Worm (Caenorhabditis elegans) whole organism, L3 larva: ENCODE data around the gene K08E4.2.
A peak's percentile ranks its signal among the peaks of the same experiment; 100 is the strongest.

Experiments
- R02D3.7 ChIP-seq: fragments of 150-350 bp; optimal IDR thresholded peaks from 2 replicates; lab custom pipeline; 2014; ENCODE audit warnings: missing biosample characterization, missing genetic modification characterization
- ZK546.5 ChIP-seq: sonication (generic microtip); optimal IDR thresholded peaks from 2 replicates; lab custom pipeline; 2017; ENCODE audit warnings: missing biosample characterization, missing genetic modification characterization
- aly-2 ChIP-seq: fragments of 150-350 bp; optimal IDR thresholded peaks from 2 replicates; lab custom pipeline; 2014; ENCODE audit warnings: missing biosample characterization, missing genetic modification characterization
- ama-1 ChIP-seq: fragments of 150-350 bp; optimal IDR thresholded peaks from 2 replicates; lab custom pipeline; 2018
- ceh-16 ChIP-seq: sonication (generic microtip); optimal IDR thresholded peaks from 2 replicates; lab custom pipeline; 2017; ENCODE audit warnings: missing biosample characterization, missing genetic modification characterization
- ceh-28 ChIP-seq: fragments of 150-350 bp; optimal IDR thresholded peaks from 2 replicates; lab custom pipeline; 2014; ENCODE audit warnings: missing biosample characterization, missing genetic modification reagents, missing genetic modification characterization
- ceh-82 ChIP-seq: fragments of 150-350 bp; optimal IDR thresholded peaks from 2 replicates; lab custom pipeline; 2014; ENCODE audit warnings: missing biosample characterization, missing genetic modification characterization
- ceh-9 ChIP-seq: sonication (generic microtip); optimal IDR thresholded peaks from 2 replicates; lab custom pipeline; 2018; ENCODE audit warnings: missing biosample characterization, missing genetic modification characterization
- daf-12 ChIP-seq: fragments of 150-350 bp; optimal IDR thresholded peaks from 2 replicates; lab custom pipeline; 2014; ENCODE audit warnings: missing biosample characterization, missing genetic modification reagents, missing genetic modification characterization
- egl-27 ChIP-seq: sonication (generic microtip); optimal IDR thresholded peaks from 4 replicates; lab custom pipeline; 2017; ENCODE audit warnings: missing biosample characterization, missing genetic modification reagents, missing genetic modification characterization
- egl-5 ChIP-seq: fragments of 150-350 bp; optimal IDR thresholded peaks from 2 replicates; lab custom pipeline; 2017; ENCODE audit warnings: missing biosample characterization, missing genetic modification reagents, missing genetic modification characterization, inconsistent platforms
- elt-1 ChIP-seq: fragments of 150-350 bp; optimal IDR thresholded peaks from 2 replicates; lab custom pipeline; 2014; ENCODE audit warnings: missing biosample characterization, missing genetic modification characterization
- elt-2 ChIP-seq: sonication (generic microtip); optimal IDR thresholded peaks from 2 replicates; lab custom pipeline; 2016; ENCODE audit warnings: missing genetic modification reagents, mild to moderate bottlenecking, missing genetic modification characterization, missing compliant biosample characterization
- elt-3 ChIP-seq, 3 experiments: fragments of 150-350 bp in 1 of 3; sonication (generic microtip) in 2 of 3; optimal IDR thresholded peaks; 2 replicates in 2 of 3; 4 replicates in 1 of 3; lab custom pipeline; 2014 to 2017; ENCODE audit warnings: missing biosample characterization in 3 of 3, missing genetic modification characterization in 3 of 3
- eor-1 ChIP-seq, 2 experiments: fragments of 150-350 bp; optimal IDR thresholded peaks; 2 replicates each; lab custom pipeline; 2014 to 2018; ENCODE audit warnings: missing biosample characterization in 2 of 2, missing genetic modification characterization in 2 of 2
- fkh-10 ChIP-seq: sonication (generic microtip); optimal IDR thresholded peaks from 2 replicates; lab custom pipeline; 2017; ENCODE audit warnings: missing biosample characterization, missing genetic modification reagents, missing genetic modification characterization
- fkh-2 ChIP-seq: fragments of 150-350 bp; optimal IDR thresholded peaks from 2 replicates; lab custom pipeline; 2014; ENCODE audit warnings: missing biosample characterization, missing genetic modification reagents, missing genetic modification characterization
- fos-1 ChIP-seq: fragments of 150-350 bp; optimal IDR thresholded peaks from 2 replicates; lab custom pipeline; 2014; ENCODE audit warnings: missing biosample characterization, missing genetic modification characterization
- hmg-11 ChIP-seq: sonication (generic microtip); optimal IDR thresholded peaks from 2 replicates; lab custom pipeline; 2016; ENCODE audit warnings: missing genetic modification characterization, missing compliant biosample characterization
- jun-1 ChIP-seq: fragments of 150-350 bp; optimal IDR thresholded peaks from 2 replicates; lab custom pipeline; 2014; ENCODE audit warnings: missing biosample characterization, missing genetic modification reagents, missing genetic modification characterization
- lin-15B ChIP-seq: fragments of 150-350 bp; optimal IDR thresholded peaks from 2 replicates; lab custom pipeline; 2014; ENCODE audit warnings: missing biosample characterization, missing genetic modification characterization
- lin-39 ChIP-seq: fragments of 150-350 bp; optimal IDR thresholded peaks from 2 replicates; lab custom pipeline; 2018; ENCODE audit warnings: missing biosample characterization, missing genetic modification reagents, missing genetic modification characterization
- lsy-12 ChIP-seq: sonication (generic microtip); optimal IDR thresholded peaks from 2 replicates; lab custom pipeline; 2016; ENCODE audit warnings: mild to moderate bottlenecking, missing genetic modification characterization, missing compliant biosample characterization
- mdl-1 ChIP-seq: fragments of 150-350 bp; optimal IDR thresholded peaks from 2 replicates; lab custom pipeline; 2014; ENCODE audit warnings: missing biosample characterization, missing genetic modification characterization
- mml-1 ChIP-seq: fragments of 150-350 bp; sonication (generic microtip); optimal IDR thresholded peaks from 3 replicates; lab custom pipeline; 2014; ENCODE audit warnings: missing biosample characterization, missing genetic modification characterization
- nfya-1 ChIP-seq: sonication (generic microtip); optimal IDR thresholded peaks from 2 replicates; lab custom pipeline; 2017; ENCODE audit warnings: missing genetic modification characterization, mild to moderate bottlenecking, missing compliant biosample characterization, antibody characterized with exemption, moderate library complexity; ENCODE audit not compliant: insufficient read depth
- nhr-11 ChIP-seq: fragments of 150-350 bp; optimal IDR thresholded peaks from 2 replicates; lab custom pipeline; 2014; ENCODE audit warnings: missing biosample characterization, missing genetic modification characterization
- nhr-12 ChIP-seq: fragments of 150-350 bp; optimal IDR thresholded peaks from 2 replicates; lab custom pipeline; 2014; ENCODE audit warnings: missing biosample characterization, missing genetic modification characterization
- nhr-23 ChIP-seq: fragments of 150-350 bp; optimal IDR thresholded peaks from 2 replicates; lab custom pipeline; 2014; ENCODE audit warnings: missing biosample characterization, missing genetic modification reagents, missing genetic modification characterization
- nhr-237 ChIP-seq: fragments of 150-350 bp; optimal IDR thresholded peaks from 2 replicates; lab custom pipeline; 2014; ENCODE audit warnings: missing biosample characterization, missing genetic modification characterization
- nhr-25 ChIP-seq: sonication (generic microtip); optimal IDR thresholded peaks from 2 replicates; lab custom pipeline; 2017; ENCODE audit warnings: missing biosample characterization, missing genetic modification characterization
- nhr-28 ChIP-seq: fragments of 150-350 bp; optimal IDR thresholded peaks from 2 replicates; lab custom pipeline; 2014; ENCODE audit warnings: missing biosample characterization, missing genetic modification characterization
- nhr-43 ChIP-seq: sonication (generic microtip); optimal IDR thresholded peaks from 2 replicates; lab custom pipeline; 2016; ENCODE audit warnings: mild to moderate bottlenecking, missing genetic modification characterization, missing compliant biosample characterization; ENCODE audit not compliant: poor library complexity, severe bottlenecking
- nhr-67 ChIP-seq: fragments of 150-350 bp; optimal IDR thresholded peaks from 2 replicates; lab custom pipeline; 2014; ENCODE audit warnings: missing biosample characterization, missing genetic modification characterization
- nhr-76 ChIP-seq: fragments of 150-350 bp; sonication (generic microtip); optimal IDR thresholded peaks from 5 replicates; lab custom pipeline; 2014; ENCODE audit warnings: missing biosample characterization, missing genetic modification characterization
- nhr-77 ChIP-seq: fragments of 150-350 bp; optimal IDR thresholded peaks from 2 replicates; lab custom pipeline; 2014; ENCODE audit warnings: missing biosample characterization, missing genetic modification characterization
- pha-4 ChIP-seq: fragments of 150-350 bp; optimal IDR thresholded peaks from 2 replicates; lab custom pipeline; 2014; ENCODE audit warnings: missing biosample characterization, missing genetic modification reagents, missing genetic modification characterization
- pqm-1 ChIP-seq: fragments of 150-350 bp; optimal IDR thresholded peaks from 2 replicates; lab custom pipeline; 2017; ENCODE audit warnings: missing biosample characterization, missing genetic modification characterization, inconsistent platforms
- sea-2 ChIP-seq: fragments of 150-350 bp; sonication (generic microtip); optimal IDR thresholded peaks from 4 replicates; lab custom pipeline; 2014; ENCODE audit warnings: missing biosample characterization, missing genetic modification reagents, missing genetic modification characterization
- skn-1 ChIP-seq: fragments of 150-350 bp; optimal IDR thresholded peaks from 2 replicates; lab custom pipeline; 2014; ENCODE audit warnings: missing biosample characterization, missing genetic modification characterization
- snpc-4 ChIP-seq: fragments of 150-350 bp; optimal IDR thresholded peaks from 2 replicates; lab custom pipeline; 2014; ENCODE audit warnings: missing biosample characterization, missing genetic modification characterization
- tbx-2 ChIP-seq: sonication (generic microtip); optimal IDR thresholded peaks from 2 replicates; lab custom pipeline; 2016; ENCODE audit warnings: mild to moderate bottlenecking, missing genetic modification characterization, missing compliant biosample characterization
- unc-39 ChIP-seq: sonication (generic microtip); optimal IDR thresholded peaks from 4 replicates; lab custom pipeline; 2017; ENCODE audit warnings: missing biosample characterization, missing genetic modification characterization
- unc-62 ChIP-seq: fragments of 150-350 bp; sonication (generic microtip); optimal IDR thresholded peaks from 4 replicates; lab custom pipeline; 2014; ENCODE audit warnings: missing biosample characterization, missing genetic modification reagents, missing genetic modification characterization
- zag-1 ChIP-seq: fragments of 150-350 bp; optimal IDR thresholded peaks from 2 replicates; lab custom pipeline; 2014; ENCODE audit warnings: missing biosample characterization, missing genetic modification characterization
- ztf-11 ChIP-seq: fragments of 150-350 bp; optimal IDR thresholded peaks from 2 replicates; lab custom pipeline; 2014; ENCODE audit warnings: missing biosample characterization, missing genetic modification characterization
- ztf-4 ChIP-seq: fragments of 150-350 bp; optimal IDR thresholded peaks from 2 replicates; lab custom pipeline; 2014; ENCODE audit warnings: missing biosample characterization, missing genetic modification characterization

The K08E4.2 gene

DNA sequence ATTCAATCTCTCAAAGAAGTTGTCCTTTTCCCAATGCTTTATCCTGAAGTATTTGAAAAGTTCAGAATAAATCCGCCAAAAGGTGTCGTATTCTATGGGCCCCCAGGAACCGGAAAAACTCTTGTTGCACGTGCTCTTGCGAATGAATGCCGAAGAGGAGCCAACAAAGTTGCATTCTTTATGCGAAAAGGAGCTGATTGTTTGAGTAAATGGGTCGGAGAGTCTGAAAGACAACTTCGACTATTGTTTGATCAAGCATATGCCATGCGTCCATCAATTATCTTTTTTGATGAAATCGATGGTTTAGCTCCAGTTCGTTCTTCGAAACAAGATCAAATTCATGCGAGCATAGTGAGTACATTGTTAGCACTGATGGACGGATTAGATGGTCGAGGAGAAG is 24.4 kb upstream of the K08E4.2 start:
- TF ChIP-seq unc-62 (no peak), nhr-67 (tag; lab: Kevin White, UChicago) (no peak), pha-4 (tag; lab: Kevin White, UChicago) (no peak)

DNA sequence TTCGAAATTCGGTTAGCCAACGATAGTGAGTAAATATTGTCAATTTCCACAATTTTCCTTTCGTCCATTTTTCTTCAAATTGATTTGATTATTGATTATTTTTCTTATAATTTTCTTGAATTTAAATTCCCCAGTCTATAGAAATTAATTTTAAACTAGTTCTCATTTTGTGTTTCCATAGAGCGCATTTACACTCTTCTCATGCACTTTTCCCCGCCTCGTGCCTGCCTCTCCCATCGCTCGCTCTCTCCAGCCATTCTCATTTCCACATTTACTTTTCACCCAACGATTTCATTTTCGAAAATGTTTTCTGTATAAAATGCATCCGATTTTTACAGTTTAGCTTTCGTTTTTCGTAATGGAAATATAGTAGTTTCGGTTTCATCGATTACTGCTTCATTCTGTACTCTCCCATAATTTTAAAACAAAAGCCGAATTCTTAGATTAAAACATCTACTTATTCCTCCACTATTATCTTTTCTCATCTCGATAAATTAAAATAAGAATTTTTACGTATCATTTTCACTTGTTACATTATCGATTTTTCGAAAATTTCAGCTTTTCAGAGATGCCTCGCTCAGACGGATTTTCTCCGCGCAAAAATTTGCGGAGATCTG is 22.6 kb upstream of the K08E4.2 start, which contains the start of gene lex-1:
Gene lex-1 (plus strand): TSS at position 567 of the 617 bp plus-strand sequence.
- TF ChIP-seq ama-1 (lab: Kevin White, UChicago) = no peak
- no peak for TF ChIP-seq zag-1 (tag; lab: Kevin White, UChicago)
- TF ChIP-seq nhr-76 (tag; lab: Kevin White, UChicago) = no peak
- no peak for TF ChIP-seq nhr-77 (tag; lab: Kevin White, UChicago)
- TF ChIP-seq lin-39 = no peak
- TF ChIP-seq nhr-23 (tag; lab: Kevin White, UChicago) = peak; percentile 5
- no peak for TF ChIP-seq ceh-16 (tag; lab: Kevin White, UChicago)
- TF ChIP-seq egl-5 (tag; lab: Kevin White, UChicago) = peak; percentile 42
- TF ChIP-seq nhr-43 = no peak
- TF ChIP-seq elt-2 (tag; lab: Kevin White, UChicago) = no peak
- TF ChIP-seq daf-12 (tag; lab: Kevin White, UChicago) = no peak
- peak; percentile 17 for TF ChIP-seq hmg-11 (tag; lab: Kevin White, UChicago)
- TF ChIP-seq pqm-1 (tag; lab: Kevin White, UChicago) = no peak
- TF ChIP-seq unc-62 = no peak
- TF ChIP-seq nhr-237 (tag; lab: Kevin White, UChicago) = no peak
- no peak for TF ChIP-seq ZK546.5 (tag; lab: Kevin White, UChicago)
- TF ChIP-seq elt-1 (tag; lab: Kevin White, UChicago) = no peak
- TF ChIP-seq sea-2 = no peak
- TF ChIP-seq ztf-4 = no peak
- peak; percentile 63 for TF ChIP-seq nfya-1
- no peak for TF ChIP-seq ceh-82 (tag; lab: Kevin White, UChicago)
- no peak for TF ChIP-seq aly-2 (tag; lab: Kevin White, UChicago)
- no peak for TF ChIP-seq nhr-12 (tag; lab: Kevin White, UChicago)
- no peak for TF ChIP-seq fos-1 (tag; lab: Kevin White, UChicago)
- TF ChIP-seq ztf-11 (tag; lab: Kevin White, UChicago) = no peak
- TF ChIP-seq unc-39 (tag; lab: Kevin White, UChicago) = no peak
- peak; percentile 12 for TF ChIP-seq jun-1 (tag; lab: Kevin White, UChicago)
- no peak for TF ChIP-seq lsy-12 (tag; lab: Kevin White, UChicago)
- TF ChIP-seq ceh-9 (tag; lab: Kevin White, UChicago) = no peak
- no peak for TF ChIP-seq mdl-1
- TF ChIP-seq egl-27 (tag; lab: Kevin White, UChicago) = no peak
- TF ChIP-seq mml-1 = no peak
- TF ChIP-seq skn-1 (tag; lab: Kevin White, UChicago) = no peak
- no peak for TF ChIP-seq R02D3.7 (tag; lab: Kevin White, UChicago)
- TF ChIP-seq nhr-25 (tag; lab: Kevin White, UChicago) = no peak
- no peak for TF ChIP-seq nhr-11
- no peak for TF ChIP-seq eor-1 (tag; optimal IDR thresholded peaks at IDR 0.05; lab: Kevin White, UChicago)
- no peak for TF ChIP-seq tbx-2 (tag; lab: Kevin White, UChicago)
- peak; percentile 84 for TF ChIP-seq lin-15B (tag; lab: Kevin White, UChicago)
- no peak for TF ChIP-seq elt-3 (tag; optimal IDR thresholded peaks at IDR 0.05; lab: Kevin White, UChicago)
- TF ChIP-seq fkh-10 = no peak
- peak; percentile 22 for TF ChIP-seq snpc-4
- TF ChIP-seq fkh-2 (tag; lab: Kevin White, UChicago) = no peak
- TF ChIP-seq ceh-28 (tag; lab: Kevin White, UChicago) = no peak
- TF ChIP-seq pha-4 (tag; lab: Kevin White, UChicago) = peak; percentile 77
- no peak for TF ChIP-seq nhr-67 (tag; lab: Kevin White, UChicago)
- no peak for TF ChIP-seq nhr-28 (tag; lab: Kevin White, UChicago)
